ENCODE assay signal across 7 worm cellular contexts in the genomic region with DNA sequence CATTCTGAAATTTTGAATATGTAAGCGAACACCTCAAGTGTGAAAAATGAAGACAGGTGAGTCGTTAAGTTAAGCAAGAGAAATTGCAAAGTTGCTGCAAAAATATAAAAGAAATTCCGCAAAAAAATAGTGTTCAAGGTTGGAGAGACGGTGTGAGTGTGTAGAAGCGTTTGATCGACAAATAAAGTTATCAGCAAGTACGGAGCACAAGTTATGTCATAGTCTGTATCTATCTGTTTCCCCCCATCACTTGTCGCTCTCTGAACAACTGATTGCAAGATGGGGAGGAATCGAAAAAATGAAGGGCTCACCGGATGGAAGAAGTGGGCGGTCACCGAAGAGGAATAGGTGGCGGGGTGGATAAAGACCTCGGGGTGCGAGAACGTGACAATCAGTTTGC.
A peak's percentile ranks its signal among the peaks of the same experiment; 100 is the strongest.
TF ChIP-seq lines count a peak whose summit lies in the region.

A gene (minus strand): TSS at position 4 of the 400 bp plus-strand sequence.

TF ChIP-seq in whole organism, L1 larva, 84 proteins besides CTCF, POLR2A, EP300 and RAD21:
- no peak for TF ChIP-seq dsc-1 (tag; optimal IDR thresholded peaks at IDR 0.05; lab: Kevin White, UChicago)
- peak in 1 of 2 experiments; percentile 4 for TF ChIP-seq lin-35 (GFP tag; optimal IDR thresholded peaks at IDR 0.05; lab: Kevin White, UChicago)
- TF ChIP-seq elt-2 (tag; optimal IDR thresholded peaks at IDR 0.05; lab: Kevin White, UChicago) = peak; percentile 19
- no peak for TF ChIP-seq efl-1 (optimal IDR thresholded peaks at IDR 0.05; lab: Kevin White, UChicago)
- TF ChIP-seq efl-1 (GFP tag; optimal IDR thresholded peaks at IDR 0.05 in 1 of 2; lab: Kevin White, UChicago) = peak in 1 of 2 experiments; percentile 1
- TF ChIP-seq nhr-12 (tag; optimal IDR thresholded peaks at IDR 0.05; lab: Kevin White, UChicago) = no peak

TF ChIP-seq in whole organism, L2 larva, 48 proteins besides CTCF, POLR2A, EP300 and RAD21:
- no peak for TF ChIP-seq ceh-16 (tag; optimal IDR thresholded peaks at IDR 0.05; lab: Kevin White, UChicago)
- no peak for TF ChIP-seq sma-3 (GFP tag; optimal IDR thresholded peaks at IDR 0.05; lab: Kevin White, UChicago)
- TF ChIP-seq nhr-77 (tag; optimal IDR thresholded peaks at IDR 0.05; lab: Kevin White, UChicago) = no peak
- TF ChIP-seq nhr-21 (tag; optimal IDR thresholded peaks at IDR 0.05; lab: Kevin White, UChicago) = no peak
- TF ChIP-seq nhr-6 (tag; optimal IDR thresholded peaks at IDR 0.05; lab: Kevin White, UChicago) = no peak
- no peak for TF ChIP-seq mab-5 (tag; optimal IDR thresholded peaks at IDR 0.05; lab: Kevin White, UChicago)
- no peak for TF ChIP-seq dmd-4 (tag; optimal IDR thresholded peaks at IDR 0.05; lab: Kevin White, UChicago)
- TF ChIP-seq fos-1 (tag; optimal IDR thresholded peaks at IDR 0.05; lab: Kevin White, UChicago) = peak; percentile 83

TF ChIP-seq in whole organism, L3 larva, 47 proteins besides CTCF, POLR2A, EP300 and RAD21:
- TF ChIP-seq nhr-76 (tag; optimal IDR thresholded peaks at IDR 0.05; lab: Kevin White, UChicago) (no peak), lsy-12 (tag; optimal IDR thresholded peaks at IDR 0.05; lab: Kevin White, UChicago) (no peak), aly-2 (tag; optimal IDR thresholded peaks at IDR 0.05; lab: Kevin White, UChicago) (no peak), ztf-11 (tag; optimal IDR thresholded peaks at IDR 0.05; lab: Kevin White, UChicago) (no peak), fos-1 (tag; optimal IDR thresholded peaks at IDR 0.05; lab: Kevin White, UChicago) (no peak), fkh-10 (GFP tag; optimal IDR thresholded peaks at IDR 0.05; lab: Kevin White, UChicago) (no peak), elt-2 (tag; optimal IDR thresholded peaks at IDR 0.05; lab: Kevin White, UChicago) (peak; percentile 52), lin-39 (tag; optimal IDR thresholded peaks at IDR 0.05; lab: Kevin White, UChicago) (no peak), nhr-77 (tag; optimal IDR thresholded peaks at IDR 0.05; lab: Kevin White, UChicago) (no peak), pqm-1 (tag; optimal IDR thresholded peaks at IDR 0.05; lab: Kevin White, UChicago) (peak; percentile 49), nhr-25 (tag; optimal IDR thresholded peaks at IDR 0.05; lab: Kevin White, UChicago) (no peak)

TF ChIP-seq in whole organism, L4 larva, 104 proteins besides CTCF, POLR2A, EP300 and RAD21:
- peak; percentile 43 for TF ChIP-seq hlh-11 (tag; optimal IDR thresholded peaks at IDR 0.05; lab: Kevin White, UChicago)
- no peak for TF ChIP-seq zip-2 (tag; optimal IDR thresholded peaks at IDR 0.05; lab: Kevin White, UChicago)
- no peak for TF ChIP-seq set-16 (GFP tag; IDR thresholded peaks at IDR 0.05; lab: Robert Waterston, UW)
- TF ChIP-seq hlh-30 (tag; optimal IDR thresholded peaks at IDR 0.05; lab: Kevin White, UChicago; ENCODE audit: insufficient read depth) = peak; percentile 7
- TF ChIP-seq dve-1 (tag; optimal IDR thresholded peaks at IDR 0.05; lab: Kevin White, UChicago; ENCODE audit: insufficient read depth) = peak; percentile 14
- TF ChIP-seq daf-16 (GFP tag; optimal IDR thresholded peaks at IDR 0.05; lab: Kevin White, UChicago) = no peak
- peak; percentile 22 for TF ChIP-seq daf-16 (tag; optimal IDR thresholded peaks at IDR 0.05; lab: Kevin White, UChicago)
- no peak for TF ChIP-seq unc-39 (tag; optimal IDR thresholded peaks at IDR 0.05; lab: Kevin White, UChicago)
- TF ChIP-seq pqm-1 (tag; optimal IDR thresholded peaks at IDR 0.05; lab: Kevin White, UChicago) = peak; percentile 80
- TF ChIP-seq lsy-2 (tag; optimal IDR thresholded peaks at IDR 0.05; lab: Kevin White, UChicago) = no peak
- peak; percentile 81 for TF ChIP-seq nhr-28 (tag; optimal IDR thresholded peaks at IDR 0.05; lab: Kevin White, UChicago)

TF ChIP-seq in whole organism, early embryonic, 17 proteins besides CTCF, POLR2A, EP300 and RAD21:
- no peak for TF ChIP-seq hmbx-1 (tag; optimal IDR thresholded peaks at IDR 0.05; lab: Kevin White, UChicago)
- TF ChIP-seq ceh-13 (GFP tag; optimal IDR thresholded peaks at IDR 0.05; lab: Kevin White, UChicago) = no peak
- TF ChIP-seq F13C5.2 (tag; optimal IDR thresholded peaks at IDR 0.05; lab: Kevin White, UChicago) = no peak
- peak; percentile 19 for TF ChIP-seq aly-1 (tag; optimal IDR thresholded peaks at IDR 0.05; lab: Kevin White, UChicago)
- no peak for TF ChIP-seq hmg-4 (GFP tag; optimal IDR thresholded peaks at IDR 0.05; lab: Kevin White, UChicago)
- TF ChIP-seq scrt-1 (GFP tag; IDR thresholded peaks at IDR 0.05; lab: Robert Waterston, UW) = no peak
- no peak for TF ChIP-seq tra-4 (tag; optimal IDR thresholded peaks at IDR 0.05; lab: Kevin White, UChicago)
- no peak for TF ChIP-seq ceh-36 (tag; optimal IDR thresholded peaks at IDR 0.05; lab: Kevin White, UChicago)
- TF ChIP-seq pes-1 (GFP tag; IDR thresholded peaks at IDR 0.05; lab: Robert Waterston, UW) = no peak
TF ChIP-seq in whole organism, early embryonic: peak in this region for 1.

TF ChIP-seq in whole organism, late embryonic, 69 proteins besides CTCF, POLR2A, EP300 and RAD21:
- TF ChIP-seq C38D4.7 (GFP tag; optimal IDR thresholded peaks at IDR 0.05; lab: Kevin White, UChicago) (no peak), pqm-1 (tag; optimal IDR thresholded peaks at IDR 0.05; lab: Kevin White, UChicago) (no peak), elt-2 (tag; optimal IDR thresholded peaks at IDR 0.05; lab: Kevin White, UChicago) (peak; percentile 65), ceh-14 (tag; optimal IDR thresholded peaks at IDR 0.05; lab: Kevin White, UChicago) (no peak), sdc-2 (tag; optimal IDR thresholded peaks at IDR 0.05; lab: Kevin White, UChicago) (no peak)
TF ChIP-seq in whole organism, late embryonic: peak in this region for 1.

TF ChIP-seq in whole organism, young adult, 124 proteins besides CTCF, POLR2A, EP300 and RAD21:
- TF ChIP-seq F49E8.2 (tag; optimal IDR thresholded peaks at IDR 0.05; lab: Kevin White, UChicago; ENCODE audit: insufficient read depth) (no peak), tbp1 (GFP tag; optimal IDR thresholded peaks at IDR 0.05; lab: Kevin White, UChicago) (no peak), nhr-80 (tag; optimal IDR thresholded peaks at IDR 0.05; lab: Kevin White, UChicago) (peak; percentile 86)
